Fruit fly (Drosophila melanogaster): ENCODE measurements around the gene CG16815.

CG16815 gene

dm6 chr2L:13215640-13216129 is 13.9 kb upstream of the CG16815 start (continued):
- 0 out of 4 replicates have a peak, but pooled peaks have one; percentile 51 for TF ChIP-seq chinmo (GFP tag; IDR thresholded peaks at IDR 0.05; ENCODE audit: partially characterized antibody)
- TF ChIP-seq bab2 (GFP tag; optimal IDR thresholded peaks at IDR 0.05): peak; percentile 14
- peak; percentile 59 for TF ChIP-seq CG7987 (GFP tag; optimal IDR thresholded peaks at IDR 0.05)
- 0 out of 3 replicates have a peak, but pooled peaks have one; percentile 55 for TF ChIP-seq gce (GFP tag; IDR thresholded peaks at IDR 0.05)
- TF ChIP-seq CG2120 (GFP tag; optimal IDR thresholded peaks at IDR 0.05): peak; percentile 64
- TF ChIP-seq stc (GFP tag; IDR thresholded peaks at IDR 0.05): peak; percentile 50; the same call in 1 of the 2 replicates
- TF ChIP-seq chif (GFP tag; optimal IDR thresholded peaks at IDR 0.05): peak in 1 of 2 experiments; percentile 52
- TF ChIP-seq knrl (GFP tag; IDR thresholded peaks at IDR 0.05; ENCODE audit: partially characterized antibody): peak; percentile 78; the same call in 2 of the 3 replicates
- TF ChIP-seq CG11247 (GFP tag; IDR thresholded peaks at IDR 0.05): peak; percentile 70

- TF ChIP-seq sna (GFP tag; IDR thresholded peaks at IDR 0.05; ENCODE audit: partially characterized antibody): peak; percentile 95
- no peak for TF ChIP-seq Abd-B (GFP tag; optimal IDR thresholded peaks at IDR 0.05)
- no peak for TF ChIP-seq Oli (tag; optimal IDR thresholded peaks at IDR 0.05)
- peak; percentile 13 for TF ChIP-seq CG33213 (GFP tag; optimal IDR thresholded peaks at IDR 0.05)
- TF ChIP-seq Ptx1 (GFP tag; IDR thresholded peaks at IDR 0.05): no peak
- peak; percentile 5 for TF ChIP-seq caup (GFP tag; optimal IDR thresholded peaks at IDR 0.05; ENCODE audit: severe bottlenecking)
- no peak for TF ChIP-seq C15 (GFP tag; IDR thresholded peaks at IDR 0.05)
- peak; percentile 96 for TF ChIP-seq tna (GFP tag; IDR thresholded peaks at IDR 0.05; ENCODE audit: partially characterized antibody)
- peak; percentile 41 for TF ChIP-seq CG12769 (tag; optimal IDR thresholded peaks at IDR 0.05)
- no peak for TF ChIP-seq CG17568 (GFP tag; optimal IDR thresholded peaks at IDR 0.05)
- TF ChIP-seq slbo (GFP tag; IDR thresholded peaks at IDR 0.05): peak; percentile 50; the same call in 1 of the 2 replicates
- TF ChIP-seq CG9797 (GFP tag; optimal IDR thresholded peaks at IDR 0.05): peak; percentile 17
- TF ChIP-seq danr (GFP tag; IDR thresholded peaks at IDR 0.05): no peak
- peak; percentile 62 for TF ChIP-seq kni (GFP tag; optimal IDR thresholded peaks at IDR 0.05)
- TF ChIP-seq zf30C (GFP tag; optimal IDR thresholded peaks at IDR 0.05): no peak
- no peak for TF ChIP-seq Side (GFP tag; optimal IDR thresholded peaks at IDR 0.05)
- peak; percentile 48 for TF ChIP-seq CG15601 (tag; optimal IDR thresholded peaks at IDR 0.05)
- TF ChIP-seq hb (GFP tag; IDR thresholded peaks at IDR 0.05; ENCODE audit: partially characterized antibody): peak; percentile 94
- no peak for TF ChIP-seq CG9437 (GFP tag; optimal IDR thresholded peaks at IDR 0.05)
- peak; percentile 31 for TF ChIP-seq p53 (GFP tag; optimal IDR thresholded peaks at IDR 0.05)
- TF ChIP-seq esg (GFP tag; conservative IDR thresholded peaks at IDR 0.05): no peak
- no peak for TF ChIP-seq Hr3 (GFP tag; optimal IDR thresholded peaks at IDR 0.05)
- peak; percentile 66; the same call in 1 of the 2 replicates for TF ChIP-seq CG9932 (GFP tag; IDR thresholded peaks at IDR 0.05)
- TF ChIP-seq exex (tag; optimal IDR thresholded peaks at IDR 0.05): no peak
- TF ChIP-seq gem (tag; optimal IDR thresholded peaks at IDR 0.05): no peak
- TF ChIP-seq aop (GFP tag; IDR thresholded peaks at IDR 0.05): no peak
- TF ChIP-seq ttk (GFP tag; IDR thresholded peaks at IDR 0.05): no peak
- no peak for TF ChIP-seq cato (GFP tag; optimal IDR thresholded peaks at IDR 0.05; ENCODE audit: borderline replicate concordance)
- TF ChIP-seq CG42726 (GFP tag; IDR thresholded peaks at IDR 0.05; ENCODE audit: partially characterized antibody): peak; percentile 97
- TF ChIP-seq sob (GFP tag; IDR thresholded peaks at IDR 0.05): peak; percentile 43; the same call in 1 of the 2 replicates
- no peak for TF ChIP-seq Spps (tag; optimal IDR thresholded peaks at IDR 0.05)
- no peak for TF ChIP-seq CG14050 (GFP tag; IDR thresholded peaks at IDR 0.05)
- no peak for TF ChIP-seq chif (GFP tag; optimal IDR thresholded peaks at IDR 0.05)
- peak; percentile 13 for TF ChIP-seq CG18011 (GFP tag; optimal IDR thresholded peaks at IDR 0.05)
- TF ChIP-seq zfh2 (GFP tag; optimal IDR thresholded peaks at IDR 0.05): peak; percentile 20
- TF ChIP-seq Nf-YC (tag; optimal IDR thresholded peaks at IDR 0.05): peak; percentile 90
- peak; percentile 30 for TF ChIP-seq pho (GFP tag; optimal IDR thresholded peaks at IDR 0.05)
- TF ChIP-seq HLH54F (GFP tag; optimal IDR thresholded peaks at IDR 0.05): no peak
Measured at dm6 chr2L:13219281-13220092, 10.1 kb upstream of the CG16815 start, which contains the start of the genes CG9426 and mRF1. Gene CG9426 (minus strand): TSS chr2L:13219923. Gene mRF1 (plus strand): TSS chr2L:13219979.

Measured in whole organism, embryonic.